Fruit fly (Drosophila melanogaster) whole organism, embryonic: ENCODE results near the gene Jhbp7.
A peak's percentile ranks its signal among the peaks of the same experiment; 100 is the strongest.

Source experiments
- Asciz ChIP-seq: fragments of 200-800 bp; sonication (Bioruptor generic); optimal IDR thresholded peaks from 2 replicates; lab custom pipeline; 2017; ENCODE audit warnings: missing biosample characterization, mild to moderate bottlenecking, missing genetic modification characterization, missing genetic modification reagents
- Bdp1 ChIP-seq: fragments of 200-800 bp; sonication (Bioruptor generic); optimal IDR thresholded peaks from 3 replicates; lab custom pipeline; 2016; ENCODE audit warnings: missing biosample characterization, missing genetic modification characterization
- Blimp-1 ChIP-seq: fragments of 200-800 bp; sonication (Bioruptor generic); optimal IDR thresholded peaks from 3 replicates; lab custom pipeline; 2018; ENCODE audit warnings: missing biosample characterization, missing genetic modification characterization, mild to moderate bottlenecking, moderate library complexity, missing genetic modification reagents
- CG10274 ChIP-seq: fragments of 200-800 bp; sonication (Bioruptor generic); optimal IDR thresholded peaks from 3 replicates; lab custom pipeline; 2017; ENCODE audit warnings: missing biosample characterization, mild to moderate bottlenecking, missing genetic modification characterization
- CG10366 ChIP-seq: fragments of 200-800 bp; sonication (Bioruptor generic); IDR thresholded peaks from 2 replicates; pipeline ENCODE4 v1.3.6; 2022; ENCODE audit warnings: missing biosample characterization, missing genetic modification characterization
- CG10462 ChIP-seq: fragments of 200-800 bp; sonication (Bioruptor generic); optimal IDR thresholded peaks from 2 replicates; lab custom pipeline; 2016; ENCODE audit warnings: missing biosample characterization, missing genetic modification characterization
- CG12104 ChIP-seq: fragments of 200-800 bp; sonication (Bioruptor generic); optimal IDR thresholded peaks from 3 replicates; lab custom pipeline; 2016; ENCODE audit warnings: missing biosample characterization, missing genetic modification characterization
- CG12155 ChIP-seq: fragments of 200-800 bp; sonication (Bioruptor generic); optimal IDR thresholded peaks from 3 replicates; lab custom pipeline; 2016; ENCODE audit warnings: missing biosample characterization, missing genetic modification characterization
- CG12299 ChIP-seq: fragments of 200-800 bp; sonication (Bioruptor generic); optimal IDR thresholded peaks from 2 replicates; lab custom pipeline; 2018; ENCODE audit warnings: missing biosample characterization, mild to moderate bottlenecking, missing genetic modification characterization
- CG13287 ChIP-seq: fragments of 200-800 bp; sonication (Bioruptor generic); IDR thresholded peaks from 2 replicates; pipeline ENCODE4 v1.3.6; 2022; ENCODE audit warnings: missing biosample characterization, missing genetic modification characterization; ENCODE audit not compliant: partially characterized antibody
- CG15269 ChIP-seq: fragments of 200-800 bp; sonication (Bioruptor generic); optimal IDR thresholded peaks from 2 replicates; lab custom pipeline; 2018; ENCODE audit warnings: missing biosample characterization, mild to moderate bottlenecking, missing genetic modification characterization, moderate library complexity
- CG1602 ChIP-seq: fragments of 200-800 bp; sonication (Bioruptor generic); optimal IDR thresholded peaks from 3 replicates; lab custom pipeline; 2016; ENCODE audit warnings: missing biosample characterization, missing genetic modification characterization
- CG17186 ChIP-seq: fragments of 200-800 bp; sonication (Bioruptor generic); optimal IDR thresholded peaks from 3 replicates; lab custom pipeline; 2017; ENCODE audit warnings: missing biosample characterization, missing genetic modification reagents, missing genetic modification characterization
- CG18476 ChIP-seq: fragments of 200-800 bp; sonication (Bioruptor generic); optimal IDR thresholded peaks from 2 replicates; lab custom pipeline; 2016; ENCODE audit warnings: missing biosample characterization, mild to moderate bottlenecking, missing genetic modification characterization
- CG2120 ChIP-seq: fragments of 200-800 bp; sonication (Bioruptor generic); optimal IDR thresholded peaks from 3 replicates; lab custom pipeline; 2016; ENCODE audit warnings: missing biosample characterization, missing genetic modification characterization
- CG2202 ChIP-seq: fragments of 200-800 bp; sonication (Bioruptor generic); optimal IDR thresholded peaks from 2 replicates; lab custom pipeline; 2018; ENCODE audit warnings: missing biosample characterization, mild to moderate bottlenecking, missing genetic modification characterization
- CG4360 ChIP-seq: fragments of 200-800 bp; sonication (Bioruptor generic); IDR thresholded peaks from 2 replicates; pipeline ENCODE4 v1.3.6; 2022; ENCODE audit warnings: missing biosample characterization, missing genetic modification characterization
- CG4820 ChIP-seq: fragments of 200-800 bp; sonication (Bioruptor generic); optimal IDR thresholded peaks from 3 replicates; lab custom pipeline; 2016; ENCODE audit warnings: missing biosample characterization, missing genetic modification characterization
- CG5245 ChIP-seq: fragments of 200-800 bp; sonication (Bioruptor generic); optimal IDR thresholded peaks from 3 replicates; lab custom pipeline; 2016; ENCODE audit warnings: missing biosample characterization, missing genetic modification characterization
- CG6813 ChIP-seq: fragments of 200-800 bp; sonication (Bioruptor generic); optimal IDR thresholded peaks from 2 replicates; lab custom pipeline; 2017; ENCODE audit warnings: missing biosample characterization, missing genetic modification characterization, mild to moderate bottlenecking, moderate library complexity, missing genetic modification reagents
- CG9797 ChIP-seq: fragments of 200-800 bp; sonication (Bioruptor generic); optimal IDR thresholded peaks from 3 replicates; lab custom pipeline; 2018; ENCODE audit warnings: missing biosample characterization, mild to moderate bottlenecking, missing genetic modification characterization
- E2f1 ChIP-seq: fragments of 200-800 bp; sonication (Bioruptor generic); IDR thresholded peaks from 2 replicates; pipeline ENCODE4 v1.3.6; 2022; ENCODE audit warnings: missing biosample characterization, missing genetic modification characterization
- H2.0 ChIP-seq: fragments of 200-800 bp; sonication (Bioruptor generic); IDR thresholded peaks from 2 replicates; pipeline ENCODE4 v1.3.6; 2022; ENCODE audit warnings: missing biosample characterization, missing genetic modification characterization
- HLH3B ChIP-seq: fragments of 200-800 bp; sonication (Bioruptor generic); IDR thresholded peaks from 2 replicates; pipeline ENCODE4 v1.3.6; 2022; ENCODE audit warnings: missing biosample characterization, missing genetic modification characterization
- Hand ChIP-seq: fragments of 200-800 bp; sonication (Bioruptor generic); optimal IDR thresholded peaks from 2 replicates; lab custom pipeline; 2017; ENCODE audit warnings: mild to moderate bottlenecking, missing biosample characterization, missing genetic modification reagents, missing genetic modification characterization
- MBD-R2 ChIP-seq: fragments of 200-800 bp; sonication (Bioruptor generic); IDR thresholded peaks from 2 replicates; pipeline ENCODE4 v1.3.6; 2022; ENCODE audit warnings: missing biosample characterization, missing genetic modification characterization
- Neu2 ChIP-seq: fragments of 200-800 bp; sonication (Bioruptor generic); optimal IDR thresholded peaks from 3 replicates; lab custom pipeline; 2016; ENCODE audit warnings: missing biosample characterization, missing genetic modification characterization, borderline replicate concordance
- Nf-YC ChIP-seq: fragments of 200-800 bp; optimal IDR thresholded peaks from 3 replicates; lab custom pipeline; 2019; ENCODE audit warnings: missing biosample characterization, mild to moderate bottlenecking, missing genetic modification characterization, moderate library complexity
- Opbp ChIP-seq: fragments of 200-800 bp; sonication (Bioruptor generic); IDR thresholded peaks from 3 replicates; pipeline ENCODE4 v1.3.6; 2022; ENCODE audit warnings: missing biosample characterization, missing genetic modification characterization; ENCODE audit not compliant: partially characterized antibody
- Optix ChIP-seq: fragments of 200-800 bp; sonication (Bioruptor generic); IDR thresholded peaks from 3 replicates; pipeline ENCODE4 v1.3.6; 2022; ENCODE audit warnings: missing biosample characterization, missing genetic modification characterization
- Scr ChIP-seq: fragments of 200-800 bp; sonication (Bioruptor generic); IDR thresholded peaks from 2 replicates; pipeline ENCODE4 v1.3.6; 2022; ENCODE audit warnings: missing biosample characterization, missing genetic modification characterization; ENCODE audit not compliant: partially characterized antibody
- Six4 ChIP-seq: fragments of 200-800 bp; sonication (Bioruptor generic); optimal IDR thresholded peaks from 2 replicates; lab custom pipeline; 2016; ENCODE audit warnings: missing biosample characterization, missing genetic modification characterization
- ac ChIP-seq: fragments of 200-800 bp; sonication (Bioruptor generic); optimal IDR thresholded peaks from 3 replicates; lab custom pipeline; 2017; ENCODE audit warnings: missing biosample characterization, mild to moderate bottlenecking, missing genetic modification characterization
- aop ChIP-seq: fragments of 200-800 bp; sonication (Bioruptor generic); IDR thresholded peaks from 2 replicates; pipeline ENCODE4 v1.3.6; 2022; ENCODE audit warnings: missing biosample characterization, missing genetic modification characterization
- ara ChIP-seq: fragments of 200-800 bp; sonication (Bioruptor generic); IDR thresholded peaks from 2 replicates; pipeline ENCODE4 v1.3.6; 2022; ENCODE audit warnings: missing biosample characterization, missing genetic modification characterization
- az2 ChIP-seq: fragments of 200-800 bp; sonication (Bioruptor generic); optimal IDR thresholded peaks from 3 replicates; lab custom pipeline; 2016; ENCODE audit warnings: missing biosample characterization, missing genetic modification characterization
- fd96Cb ChIP-seq: fragments of 200-800 bp; sonication (Bioruptor generic); optimal IDR thresholded peaks from 2 replicates; lab custom pipeline; 2018; ENCODE audit warnings: missing biosample characterization, mild to moderate bottlenecking, missing genetic modification characterization, moderate library complexity
- gro ChIP-seq: fragments of 200-800 bp; sonication (Bioruptor generic); optimal IDR thresholded peaks from 2 replicates; lab custom pipeline; 2016; ENCODE audit warnings: missing biosample characterization, missing genetic modification characterization
- gt ChIP-seq: fragments of 200-800 bp; sonication (Bioruptor generic); IDR thresholded peaks from 2 replicates; pipeline ENCODE4 v1.3.6; 2022; ENCODE audit warnings: missing biosample characterization, missing genetic modification characterization
- ind ChIP-seq: fragments of 200-800 bp; sonication (Bioruptor generic); optimal IDR thresholded peaks from 3 replicates; lab custom pipeline; 2016; ENCODE audit warnings: missing biosample characterization, missing genetic modification characterization
- jing ChIP-seq: fragments of 200-800 bp; sonication (Bioruptor generic); optimal IDR thresholded peaks from 2 replicates; lab custom pipeline; 2018; ENCODE audit warnings: missing biosample characterization, mild to moderate bottlenecking, missing genetic modification characterization
- luna ChIP-seq: fragments of 200-800 bp; sonication (Bioruptor generic); optimal IDR thresholded peaks from 2 replicates; lab custom pipeline; 2016; ENCODE audit warnings: missing biosample characterization, missing genetic modification characterization
- maf-S ChIP-seq: fragments of 200-800 bp; sonication (Bioruptor generic); optimal IDR thresholded peaks from 2 replicates; lab custom pipeline; 2016; ENCODE audit warnings: missing biosample characterization, missing genetic modification characterization
- pb ChIP-seq: fragments of 200-800 bp; sonication (Bioruptor generic); optimal IDR thresholded peaks from 3 replicates; lab custom pipeline; 2016; ENCODE audit warnings: missing biosample characterization, missing genetic modification characterization
- pfk ChIP-seq: fragments of 200-800 bp; sonication (Bioruptor generic); optimal IDR thresholded peaks from 2 replicates; lab custom pipeline; 2018; ENCODE audit warnings: missing biosample characterization, mild to moderate bottlenecking, missing genetic modification characterization, moderate library complexity
- pnt ChIP-seq: fragments of 200-800 bp; sonication (Bioruptor generic); optimal IDR thresholded peaks from 3 replicates; lab custom pipeline; 2016; ENCODE audit warnings: missing biosample characterization, missing genetic modification characterization
- pros ChIP-seq: fragments of 200-800 bp; sonication (Bioruptor generic); optimal IDR thresholded peaks from 3 replicates; lab custom pipeline; 2019; ENCODE audit warnings: missing biosample characterization, mild to moderate bottlenecking, missing genetic modification characterization, moderate library complexity
- pzg ChIP-seq: fragments of 200-800 bp; sonication (Bioruptor generic); optimal IDR thresholded peaks from 3 replicates; lab custom pipeline; 2018; ENCODE audit warnings: missing biosample characterization, mild to moderate bottlenecking, missing genetic modification characterization, moderate library complexity
- sna ChIP-seq: fragments of 200-800 bp; sonication (Bioruptor generic); IDR thresholded peaks from 2 replicates; pipeline ENCODE4 v1.3.6; 2022; ENCODE audit warnings: missing biosample characterization, missing genetic modification characterization; ENCODE audit not compliant: partially characterized antibody
- trh ChIP-seq: fragments of 200-800 bp; sonication (Bioruptor generic); optimal IDR thresholded peaks from 2 replicates; lab custom pipeline; 2016; ENCODE audit warnings: missing biosample characterization, missing genetic modification characterization
- ttk ChIP-seq: fragments of 200-800 bp; sonication (Bioruptor generic); IDR thresholded peaks from 2 replicates; pipeline ENCODE4 v2.1.2; 2022; ENCODE audit warnings: missing biosample characterization, missing genetic modification characterization

Jhbp7 gene

DNA sequence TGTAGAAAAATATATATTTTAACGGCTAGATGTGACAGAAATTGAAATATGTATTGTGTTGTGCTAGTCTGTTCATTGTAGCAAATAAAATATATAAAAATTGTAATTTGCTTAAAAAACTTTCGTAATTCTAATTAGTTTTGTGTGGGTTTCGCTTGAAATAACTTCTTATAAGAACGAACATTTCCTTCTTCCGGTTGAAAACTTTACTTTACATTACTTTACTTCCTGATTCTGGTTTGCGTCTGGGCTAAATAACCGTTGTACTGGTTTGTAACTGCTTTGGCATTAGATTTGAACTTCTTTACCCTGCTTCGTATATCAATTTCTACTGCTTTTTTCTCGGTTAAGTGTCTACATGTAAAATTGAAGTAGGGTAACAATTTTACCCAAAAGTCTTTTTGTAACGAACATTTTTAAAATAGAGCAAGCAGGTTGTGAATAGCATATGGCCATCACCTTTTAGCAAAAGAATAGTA lies 43.6 kb upstream of the Jhbp7 start, which contains the start of gene lobo (continued):
- TF ChIP-seq CG12104 (GFP tag; lab: Kevin White, UChicago) (no peak), Bdp1 (GFP tag; lab: Kevin White, UChicago) (peak; percentile 14), Nf-YC (tag; lab: Kevin White, UChicago) (peak; percentile 33), Optix (GFP tag; lab: Robert Waterston, UW) (peak; percentile 45; the same call in 1 of the 3 replicates), Neu2 (GFP tag; lab: Kevin White, UChicago) (no peak), CG10366 (GFP tag; lab: Robert Waterston, UW) (peak; percentile 70), pfk (peak; percentile 11), E2f1 (GFP tag; lab: Robert Waterston, UW) (no peak), luna (GFP tag; lab: Kevin White, UChicago) (peak; percentile 27), CG15269 (tag; lab: Kevin White, UChicago) (no peak), pb (GFP tag; lab: Kevin White, UChicago) (peak; percentile 57), Hand (no peak), HLH3B (GFP tag; lab: Robert Waterston, UW) (no peak), CG1602 (GFP tag; lab: Kevin White, UChicago) (no peak), fd96Cb (peak; percentile 24), CG17186 (GFP tag; lab: Kevin White, UChicago) (no peak), CG5245 (no peak), gro (peak; percentile 57), ac (GFP tag; lab: Kevin White, UChicago) (no peak), CG4360 (GFP tag; lab: Robert Waterston, UW) (no peak), MBD-R2 (peak; percentile 49), aop (GFP tag; lab: Robert Waterston, UW) (peak; percentile 100), Six4 (GFP tag; lab: Kevin White, UChicago) (peak; percentile 15), az2 (GFP tag; lab: Kevin White, UChicago) (peak; percentile 35), ind (GFP tag; lab: Kevin White, UChicago) (peak; percentile 13), jing (GFP tag; lab: Kevin White, UChicago) (peak; percentile 19), H2.0 (GFP tag; lab: Robert Waterston, UW) (peak; percentile 54), CG2120 (GFP tag; lab: Kevin White, UChicago) (peak; percentile 55), Blimp-1 (GFP tag; lab: Kevin White, UChicago) (no peak), pros (GFP tag; lab: Kevin White, UChicago) (no peak), ttk (GFP tag; lab: Robert Waterston, UW) (peak; percentile 52), CG12155 (GFP tag; lab: Kevin White, UChicago) (peak; percentile 9), pzg (GFP tag; lab: Kevin White, UChicago) (peak; percentile 28), Opbp (no peak), pnt (GFP tag; lab: Kevin White, UChicago) (peak; percentile 31), CG10462 (peak; percentile 6), CG18476 (no peak), Asciz (no peak), CG2202 (tag; lab: Kevin White, UChicago) (peak; percentile 47), CG4820 (no peak), CG12299 (tag; lab: Kevin White, UChicago) (peak; percentile 54), CG6813 (GFP tag; lab: Kevin White, UChicago) (peak; percentile 29), CG9797 (GFP tag; lab: Kevin White, UChicago) (no peak), trh (GFP tag; lab: Kevin White, UChicago) (peak; percentile 45), CG13287 (GFP tag; lab: Robert Waterston, UW) (peak; percentile 34; the same call in 1 of the 2 replicates), Scr (GFP tag; lab: Robert Waterston, UW) (no peak), CG10274 (GFP tag; lab: Kevin White, UChicago) (peak; percentile 21), sna (GFP tag; lab: Robert Waterston, UW) (no peak), gt (GFP tag; lab: Robert Waterston, UW) (no peak), ara (GFP tag; lab: Robert Waterston, UW) (no peak), maf-S (GFP tag; lab: Kevin White, UChicago) (peak; percentile 61)
